Worm (Caenorhabditis elegans) whole organism, L4 larva: ENCODE measurements around the gene srd-1.
A peak's percentile ranks its signal among the peaks of the same experiment; 100 is the strongest.

Experiments used
- D1046.2 ChIP-seq: fragments of 200-800 bp; sonication (Bioruptor generic); IDR thresholded peaks from 2 replicates; pipeline ENCODE4 v1.3.6; 2022; ENCODE audit warnings: missing genetic modification characterization, missing compliant biosample characterization
- F26F4.8 ChIP-seq: fragments of 200-800 bp; sonication (Bioruptor generic); conservative IDR thresholded peaks from 2 replicates; pipeline ENCODE4 v1.3.6; 2022; ENCODE audit warnings: missing genetic modification characterization, missing compliant biosample characterization
- F49E8.2 ChIP-seq: sonication (generic microtip); optimal IDR thresholded peaks from 2 replicates; lab custom pipeline; 2016; ENCODE audit warnings: missing compliant biosample characterization, mild to moderate bottlenecking, missing genetic modification characterization, borderline replicate concordance
- T26A8.4 ChIP-seq: fragments of 200-800 bp; sonication (Bioruptor generic); IDR thresholded peaks from 2 replicates; pipeline ENCODE4 v1.3.6; 2022; ENCODE audit warnings: missing genetic modification characterization, missing compliant biosample characterization
- Y75B8A.6 ChIP-seq: fragments of 200-800 bp; sonication (Bioruptor generic); IDR thresholded peaks from 2 replicates; pipeline ENCODE4 v1.3.6; 2022; ENCODE audit warnings: missing genetic modification reagents, missing genetic modification characterization, missing compliant biosample characterization
- ZK337.2 ChIP-seq: fragments of 200-800 bp; sonication (Bioruptor generic); IDR thresholded peaks from 2 replicates; pipeline ENCODE4 v1.3.6; 2022; ENCODE audit warnings: missing genetic modification reagents, missing genetic modification characterization, missing compliant biosample characterization
- aha-1 ChIP-seq: fragments of 150-350 bp; peaks from one replicate; lab custom pipeline; 2014; ENCODE audit warnings: missing biosample characterization, missing genetic modification characterization
- aly-2 ChIP-seq: sonication (generic microtip); optimal IDR thresholded peaks from 2 replicates; lab custom pipeline; 2018; ENCODE audit warnings: missing biosample characterization, missing genetic modification characterization
- ama-1 ChIP-seq: fragments of 150-350 bp; optimal IDR thresholded peaks from 2 replicates; lab custom pipeline; 2014; ENCODE audit warnings: inconsistent platforms, mixed read lengths
- arid-1 ChIP-seq: fragments of 200-800 bp; sonication (Bioruptor generic); conservative IDR thresholded peaks from 2 replicates; pipeline ENCODE4 v1.3.6; 2022; ENCODE audit warnings: missing genetic modification reagents, missing genetic modification characterization, missing compliant biosample characterization
- attf-4 ChIP-seq: sonication (generic microtip); optimal IDR thresholded peaks from 3 replicates; lab custom pipeline; 2017; ENCODE audit warnings: missing biosample characterization, missing genetic modification characterization
- ceh-20 ChIP-seq: fragments of 200-800 bp; sonication (Bioruptor generic); IDR thresholded peaks from 2 replicates; pipeline ENCODE4 v1.3.6; 2022; ENCODE audit warnings: missing genetic modification reagents, missing genetic modification characterization, missing compliant biosample characterization
- ceh-44 ChIP-seq: fragments of 200-800 bp; sonication (Bioruptor generic); IDR thresholded peaks from 2 replicates; pipeline ENCODE4 v1.3.6; 2022; ENCODE audit warnings: missing genetic modification reagents, missing genetic modification characterization, missing compliant biosample characterization
- ceh-62 ChIP-seq: sonication (generic microtip); optimal IDR thresholded peaks from 2 replicates; lab custom pipeline; 2017; ENCODE audit warnings: missing biosample characterization, missing genetic modification characterization
- dmd-9 ChIP-seq: fragments of 200-800 bp; sonication (Bioruptor generic); IDR thresholded peaks from 2 replicates; pipeline ENCODE4 v1.3.6; 2022; ENCODE audit warnings: missing genetic modification reagents, missing genetic modification characterization, missing compliant biosample characterization
- dpl-1 ChIP-seq: fragments of 150-350 bp; optimal IDR thresholded peaks from 2 replicates; lab custom pipeline; 2014; ENCODE audit warnings: missing biosample characterization, missing genetic modification reagents, missing genetic modification characterization
- dve-1 ChIP-seq: sonication (generic microtip); optimal IDR thresholded peaks from 2 replicates; lab custom pipeline; 2017; ENCODE audit warnings: antibody characterized with exemption, mild to moderate bottlenecking, missing genetic modification characterization, missing compliant biosample characterization; ENCODE audit not compliant: insufficient read depth
- egl-27 ChIP-seq: sonication (generic microtip); optimal IDR thresholded peaks from 3 replicates; lab custom pipeline; 2017; ENCODE audit warnings: missing biosample characterization, missing genetic modification reagents, missing genetic modification characterization
- egl-43 ChIP-seq: fragments of 200-800 bp; sonication (Bioruptor generic); IDR thresholded peaks from 2 replicates; pipeline ENCODE4 v1.3.6; 2022; ENCODE audit warnings: missing genetic modification reagents, missing genetic modification characterization, missing compliant biosample characterization
- fkh-10 ChIP-seq: fragments of 150-350 bp; optimal IDR thresholded peaks from 2 replicates; lab custom pipeline; 2014; ENCODE audit warnings: missing biosample characterization, missing genetic modification reagents, missing genetic modification characterization
- fos-1 ChIP-seq: fragments of 150-350 bp; optimal IDR thresholded peaks from 2 replicates; lab custom pipeline; 2014; ENCODE audit warnings: missing biosample characterization, missing genetic modification characterization
- hlh-11 ChIP-seq: fragments of 200-800 bp; sonication (Bioruptor generic); optimal IDR thresholded peaks from 2 replicates; lab custom pipeline; 2018; ENCODE audit warnings: mild to moderate bottlenecking, missing genetic modification characterization, missing compliant biosample characterization
- hlh-30 ChIP-seq: sonication (generic microtip); optimal IDR thresholded peaks from 2 replicates; lab custom pipeline; 2017; ENCODE audit warnings: antibody characterized with exemption, mild to moderate bottlenecking, missing genetic modification characterization, missing compliant biosample characterization; ENCODE audit not compliant: insufficient read depth
- hmg-1.1 ChIP-seq: fragments of 200-800 bp; sonication (Bioruptor generic); IDR thresholded peaks from 2 replicates; pipeline ENCODE4 v1.3.6; 2022; ENCODE audit warnings: missing genetic modification reagents, missing genetic modification characterization, missing compliant biosample characterization
- lin-13 ChIP-seq: fragments of 150-350 bp; optimal IDR thresholded peaks from 2 replicates; lab custom pipeline; 2014; ENCODE audit warnings: missing biosample characterization, missing genetic modification reagents, missing genetic modification characterization
- lin-15B ChIP-seq: fragments of 150-350 bp; sonication (generic microtip); optimal IDR thresholded peaks from 3 replicates; lab custom pipeline; 2014; ENCODE audit warnings: missing biosample characterization, missing genetic modification characterization
- lin-29 ChIP-seq: fragments of 200-800 bp; sonication (Bioruptor generic); IDR thresholded peaks from 2 replicates; pipeline ENCODE4 v1.3.6; 2022; ENCODE audit warnings: missing genetic modification reagents, missing genetic modification characterization, missing compliant biosample characterization
- lin-38 ChIP-seq: fragments of 200-800 bp; sonication (Bioruptor generic); IDR thresholded peaks from 2 replicates; pipeline ENCODE4 v1.3.6; 2022; ENCODE audit warnings: missing genetic modification reagents, missing genetic modification characterization, missing compliant biosample characterization
- lin-39 ChIP-seq: fragments of 150-350 bp; optimal IDR thresholded peaks from 2 replicates; lab custom pipeline; 2014; ENCODE audit warnings: missing biosample characterization, missing genetic modification reagents, missing genetic modification characterization
- lsy-2 ChIP-seq, 2 experiments: fragments of 150-350 bp in 1 of 2; sonication (generic microtip) in 1 of 2; optimal IDR thresholded peaks; 2 replicates each; lab custom pipeline; 2014 to 2017; ENCODE audit warnings: missing biosample characterization in 2 of 2, missing genetic modification characterization in 2 of 2
- madf-5 ChIP-seq, 2 experiments: fragments of 200-800 bp; sonication (Bioruptor generic); IDR thresholded peaks; 2 replicates each; pipeline ENCODE4 v1.3.6; 2022; ENCODE audit warnings: missing compliant biosample characterization in 2 of 2, missing genetic modification characterization in 2 of 2
- madf-9 ChIP-seq: fragments of 200-800 bp; sonication (Bioruptor generic); conservative IDR thresholded peaks from 2 replicates; pipeline ENCODE4 v1.3.6; 2022; ENCODE audit warnings: missing genetic modification reagents, missing genetic modification characterization, missing compliant biosample characterization
- mes-2 ChIP-seq: sonication (generic microtip); optimal IDR thresholded peaks from 2 replicates; lab custom pipeline; 2016; ENCODE audit warnings: missing genotype, mild to moderate bottlenecking, missing genetic modification characterization, missing compliant biosample characterization; ENCODE audit not compliant: poor library complexity, severe bottlenecking
- nhr-11 ChIP-seq: fragments of 150-350 bp; optimal IDR thresholded peaks from 2 replicates; lab custom pipeline; 2014; ENCODE audit warnings: missing biosample characterization, missing genetic modification characterization
- nhr-6 ChIP-seq: fragments of 150-350 bp; optimal IDR thresholded peaks from 2 replicates; lab custom pipeline; 2014; ENCODE audit warnings: missing biosample characterization, missing genetic modification characterization
- nhr-76 ChIP-seq: fragments of 150-350 bp; optimal IDR thresholded peaks from 2 replicates; lab custom pipeline; 2014; ENCODE audit warnings: missing biosample characterization, missing genetic modification characterization
- pha-4 ChIP-seq, 2 experiments: fragments of 150-350 bp in 1 of 2; fragments of 200-800 bp in 1 of 2; sonication (Bioruptor generic) in 1 of 2; IDR thresholded peaks in 1 of 2; optimal IDR thresholded peaks in 1 of 2; 2 replicates each; pipeline versions ENCODE4 v1.3.6 to Lab custom; 2014 to 2022; ENCODE audit warnings: missing genetic modification characterization in 2 of 2, missing genetic modification reagents in 2 of 2, missing biosample characterization in 1 of 2, missing compliant biosample characterization in 1 of 2
- rbr-2 ChIP-seq: sonication (generic microtip); optimal IDR thresholded peaks from 2 replicates; lab custom pipeline; 2016; ENCODE audit warnings: missing genotype, missing genetic modification characterization, missing compliant biosample characterization
- spr-3 ChIP-seq: fragments of 200-800 bp; sonication (Bioruptor generic); optimal IDR thresholded peaks from 2 replicates; lab custom pipeline; 2018; ENCODE audit warnings: mild to moderate bottlenecking, missing genetic modification characterization, missing compliant biosample characterization
- unc-130 ChIP-seq: sonication (generic microtip); optimal IDR thresholded peaks from 2 replicates; lab custom pipeline; 2016; ENCODE audit warnings: missing genetic modification reagents, missing genetic modification characterization, missing compliant biosample characterization
- unc-39 ChIP-seq: sonication (generic microtip); optimal IDR thresholded peaks from 2 replicates; lab custom pipeline; 2017; ENCODE audit warnings: missing biosample characterization, missing genetic modification characterization

The srd-1 gene

ce11 chrII:10174338-10174737 lies 8.2 kb downstream of the srd-1 start, which contains the start of gene F33H1.4 (continued):
- TF ChIP-seq arid-1 (GFP tag; lab: Robert Waterston, UW), result peak; percentile 62; the same call in 1 of the 2 replicates
- TF ChIP-seq rbr-2 (tag; lab: Kevin White, UChicago), result peak; percentile 3
- peak; percentile 80 for TF ChIP-seq nhr-11 (tag; lab: Kevin White, UChicago)
- no peak for TF ChIP-seq madf-5 (GFP tag; IDR thresholded peaks at IDR 0.05; lab: Robert Waterston, UW)
- no peak for TF ChIP-seq aly-2 (tag; lab: Kevin White, UChicago)
- 0 out of 2 replicates have a peak, but pooled peaks have one; percentile 19 for TF ChIP-seq lin-29
- TF ChIP-seq ceh-44 (GFP tag; lab: Robert Waterston, UW), result no peak
- peak; percentile 57 for TF ChIP-seq ama-1 (lab: Kevin White, UChicago)
- TF ChIP-seq D1046.2 (GFP tag; lab: Robert Waterston, UW), result no peak
- 0 out of 2 replicates have a peak, but pooled peaks have one; percentile 24 for TF ChIP-seq ceh-20 (GFP tag; lab: Robert Waterston, UW)
- no peak for TF ChIP-seq attf-4 (tag; lab: Kevin White, UChicago)
- no peak for TF ChIP-seq hlh-30 (tag; lab: Kevin White, UChicago)
- TF ChIP-seq fos-1, result no peak
- no peak for TF ChIP-seq Y75B8A.6 (GFP tag; lab: Robert Waterston, UW)
- TF ChIP-seq lin-39, result no peak
- TF ChIP-seq madf-9 (GFP tag; lab: Robert Waterston, UW), result no peak
- no peak for TF ChIP-seq nhr-76 (tag; lab: Kevin White, UChicago)

ce11 chrII:10172436-10172973 lies 10.0 kb downstream of the srd-1 start, which contains the start of gene wbp-11:
Gene wbp-11, plus strand, starts transcription at chrII:10172923.
- no peak for TF ChIP-seq ZK337.2 (GFP tag; lab: Robert Waterston, UW)
- TF ChIP-seq mes-2, result peak; percentile 52
- peak in 1 of 2 experiments; percentile 24 for TF ChIP-seq lsy-2 (tag; optimal IDR thresholded peaks at IDR 0.05; lab: Kevin White, UChicago)
- TF ChIP-seq dmd-9 (GFP tag; lab: Robert Waterston, UW), result no peak
- peak; percentile 26 for TF ChIP-seq nhr-11 (tag; lab: Kevin White, UChicago)
- no peak for TF ChIP-seq lin-39
- TF ChIP-seq unc-39, result no peak
- TF ChIP-seq dve-1 (tag; lab: Kevin White, UChicago), result peak; percentile 5
- TF ChIP-seq lin-38, result peak; percentile 65

- TF ChIP-seq egl-27 (tag; lab: Kevin White, UChicago) (no peak), ZK337.2 (GFP tag; lab: Robert Waterston, UW) (no peak), lin-15B (tag; lab: Kevin White, UChicago) (no peak), unc-130 (GFP tag; lab: Kevin White, UChicago) (peak; percentile 15)
Observed at ce11 chrII:10170837-10171318, 11.7 kb downstream of the srd-1 start, which contains the start of gene gpd-4. Gene gpd-4, plus strand, starts transcription at chrII:10171268.

- TF ChIP-seq unc-39 (no peak), hlh-11 (tag; lab: Kevin White, UChicago) (peak; percentile 50), T26A8.4 (GFP tag; lab: Robert Waterston, UW) (0 out of 2 replicates have a peak, but pooled peaks have one; percentile 56), spr-3 (GFP tag; lab: Kevin White, UChicago) (no peak), lin-39 (no peak), lsy-2 (tag; optimal IDR thresholded peaks at IDR 0.05; lab: Kevin White, UChicago) (peak; percentile 16 to 74), egl-43 (GFP tag; lab: Robert Waterston, UW) (peak; percentile 71), aha-1 (tag; lab: Kevin White, UChicago) (peak; percentile 91), dpl-1 (GFP tag; lab: Kevin White, UChicago) (peak; percentile 23), F26F4.8 (GFP tag; lab: Robert Waterston, UW) (no peak), pha-4 (GFP tag; IDR thresholded peaks at IDR 0.05; lab: Robert Waterston, UW) (0 out of 2 replicates have a peak, but pooled peaks have one; percentile 13), pha-4 (tag; optimal IDR thresholded peaks at IDR 0.05; lab: Kevin White, UChicago) (no peak), F49E8.2 (tag; lab: Kevin White, UChicago) (no peak), ceh-62 (tag; lab: Kevin White, UChicago) (no peak), mes-2 (peak; percentile 65), rbr-2 (tag; lab: Kevin White, UChicago) (peak; percentile 81), hmg-1.1 (GFP tag; lab: Robert Waterston, UW) (peak; percentile 79), fkh-10 (GFP tag; lab: Kevin White, UChicago) (peak; percentile 5), lin-13 (GFP tag; lab: Kevin White, UChicago) (peak; percentile 14), ceh-20 (GFP tag; lab: Robert Waterston, UW) (no peak), nhr-6 (tag; lab: Kevin White, UChicago) (peak; percentile 32)
Observed at ce11 chrII:10168905-10169782, 13.4 kb downstream of the srd-1 start, which contains the start of gene daf-19. Gene daf-19, minus strand, starts transcription at chrII:10169346.
